Fruit fly (Drosophila melanogaster): ENCODE data around the gene CG18404.

CG18404 gene

DNA sequence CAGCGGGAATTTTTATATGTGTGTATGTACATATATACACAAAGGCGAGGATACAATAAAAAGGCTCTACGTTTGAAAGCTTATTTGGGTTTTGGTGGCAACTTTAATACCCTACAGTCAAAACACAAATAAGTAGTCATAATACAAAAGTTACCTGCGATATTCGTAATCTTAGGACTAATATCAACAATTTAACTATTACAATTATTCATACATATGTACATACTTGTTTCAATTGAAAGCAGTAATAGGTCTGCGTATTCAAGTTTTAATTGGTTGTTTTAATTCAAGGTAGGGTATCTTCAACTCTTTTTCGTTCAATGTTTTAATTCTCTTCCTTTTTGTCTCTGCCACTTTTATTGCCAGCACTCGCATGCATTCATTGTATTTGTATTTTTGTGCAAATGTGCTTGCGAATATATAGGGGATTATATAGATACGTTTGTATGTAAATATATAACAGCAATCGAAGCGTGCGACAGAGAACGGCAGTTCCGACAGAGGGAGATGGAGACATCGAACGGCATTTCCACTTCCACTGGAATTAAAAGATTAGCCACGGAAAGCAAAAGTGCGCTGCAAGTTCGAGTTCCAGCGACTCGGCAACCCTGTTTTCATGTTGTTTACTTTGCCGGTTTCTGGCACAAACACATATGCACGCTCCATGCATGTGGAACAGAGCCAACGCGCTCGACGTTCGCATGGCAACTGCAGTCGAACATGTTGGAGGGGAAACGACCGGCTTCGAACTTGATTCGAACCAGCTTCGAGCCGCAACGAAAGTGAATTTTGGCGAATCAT is 23.7 kb downstream of the CG18404 start (continued):
- TF ChIP-seq CG12744 (GFP tag; optimal IDR thresholded peaks at IDR 0.05) (no peak), Scr (GFP tag; IDR thresholded peaks at IDR 0.05; ENCODE audit: partially characterized antibody) (no peak), HmgD (GFP tag; optimal IDR thresholded peaks at IDR 0.05) (no peak), peb (GFP tag; IDR thresholded peaks at IDR 0.05) (no peak), scrt (GFP tag; optimal IDR thresholded peaks at IDR 0.05) (no peak), maf-S (GFP tag; optimal IDR thresholded peaks at IDR 0.05) (peak; percentile 32), B-H1 (GFP tag; IDR thresholded peaks at IDR 0.05) (no peak; the same call in 2 of the 3 replicates), CG10543 (GFP tag; optimal IDR thresholded peaks at IDR 0.05) (no peak), Dref (GFP tag; IDR thresholded peaks at IDR 0.05) (no peak), Asciz (GFP tag; optimal IDR thresholded peaks at IDR 0.05) (no peak), CG8388 (GFP tag; optimal IDR thresholded peaks at IDR 0.05) (peak; percentile 23), CG12769 (tag; optimal IDR thresholded peaks at IDR 0.05) (peak; percentile 37), Ptx1 (GFP tag; IDR thresholded peaks at IDR 0.05) (peak; percentile 44), fu2 (GFP tag; optimal IDR thresholded peaks at IDR 0.05) (no peak), croc (GFP tag; conservative IDR thresholded peaks at IDR 0.05) (peak; percentile 25; the same call in 2 of the 3 replicates), CG16813 (GFP tag; IDR thresholded peaks at IDR 0.05; ENCODE audit: partially characterized antibody) (no peak), CG3726 (GFP tag; IDR thresholded peaks at IDR 0.05) (0 out of 3 replicates have a peak, but pooled peaks have one; percentile 20), CHES-1-like (GFP tag; optimal IDR thresholded peaks at IDR 0.05) (peak; percentile 47), CG10274 (GFP tag; optimal IDR thresholded peaks at IDR 0.05) (peak; percentile 38), Adf1 (GFP tag; IDR thresholded peaks at IDR 0.05) (peak; percentile 77), tx (GFP tag; optimal IDR thresholded peaks at IDR 0.05) (no peak), CG9609 (GFP tag; optimal IDR thresholded peaks at IDR 0.05) (peak; percentile 39), CG1647 (GFP tag; optimal IDR thresholded peaks at IDR 0.05) (peak; percentile 36), crp (GFP tag; optimal IDR thresholded peaks at IDR 0.05) (no peak), CG2889 (GFP tag; IDR thresholded peaks at IDR 0.05) (no peak), CG31388 (GFP tag; optimal IDR thresholded peaks at IDR 0.05) (no peak), Elba2 (GFP tag; optimal IDR thresholded peaks at IDR 0.05) (no peak), gro (GFP tag; optimal IDR thresholded peaks at IDR 0.05) (no peak), caup (GFP tag; optimal IDR thresholded peaks at IDR 0.05; ENCODE audit: severe bottlenecking) (peak; percentile 59), kay (GFP tag; optimal IDR thresholded peaks at IDR 0.05) (no peak), lbe (GFP tag; optimal IDR thresholded peaks at IDR 0.05) (peak; percentile 49), Xbp1 (GFP tag; optimal IDR thresholded peaks at IDR 0.05) (peak; percentile 48), CG6854 (GFP tag; optimal IDR thresholded peaks at IDR 0.05) (no peak), gcm (GFP tag; optimal IDR thresholded peaks at IDR 0.05) (peak; percentile 57), CG10321 (GFP tag; IDR thresholded peaks at IDR 0.05) (no peak), Eip74EF (GFP tag; optimal IDR thresholded peaks at IDR 0.05) (no peak), CG32767 (GFP tag; IDR thresholded peaks at IDR 0.05) (no peak), otp (GFP tag; IDR thresholded peaks at IDR 0.05) (peak; percentile 17; the same call in 1 of the 3 replicates), C15 (GFP tag; IDR thresholded peaks at IDR 0.05) (no peak), MBD-R2 (GFP tag; IDR thresholded peaks at IDR 0.05) (peak; percentile 17; the same call in 1 of the 2 replicates), CG13775 (GFP tag; optimal IDR thresholded peaks at IDR 0.05) (peak; percentile 32), dan (GFP tag; IDR thresholded peaks at IDR 0.05) (no peak), Meics (GFP tag; optimal IDR thresholded peaks at IDR 0.05) (peak; percentile 43), CG6254 (GFP tag; optimal IDR thresholded peaks at IDR 0.05) (peak; percentile 61), en (GFP tag; optimal IDR thresholded peaks at IDR 0.05) (peak; percentile 6), Oli (tag; optimal IDR thresholded peaks at IDR 0.05) (peak; percentile 25), CG17912 (GFP tag; optimal IDR thresholded peaks at IDR 0.05) (peak; percentile 50), Fer1 (GFP tag; optimal IDR thresholded peaks at IDR 0.05) (peak; percentile 30), CG10209 (GFP tag; optimal IDR thresholded peaks at IDR 0.05) (no peak)

Data from whole organism, embryonic.